Worm (Caenorhabditis elegans): ENCODE measurements around the gene mdmh-35.

The mdmh-35 gene

ce11 chrII:7842053-7842452 lies 13.5 kb downstream of the mdmh-35 start, which contains the start of gene klp-3:
klp-3 (plus strand) TSS chrII:7842353.
- TF ChIP-seq F44E2.7 (GFP tag; IDR thresholded peaks at IDR 0.05), result no peak
- TF ChIP-seq T26A8.4 (GFP tag; IDR thresholded peaks at IDR 0.05), result no peak
- TF ChIP-seq ces-1 (GFP tag; optimal IDR thresholded peaks at IDR 0.05), result no peak
- no peak for TF ChIP-seq nhr-48 (tag; optimal IDR thresholded peaks at IDR 0.05)
- TF ChIP-seq D1046.2 (GFP tag; IDR thresholded peaks at IDR 0.05), result no peak
- TF ChIP-seq cey-2 (tag; optimal IDR thresholded peaks at IDR 0.05; ENCODE audit: borderline replicate concordance, insufficient read depth), result no peak
- no peak for TF ChIP-seq ctbp-1 (GFP tag; IDR thresholded peaks at IDR 0.05)
- TF ChIP-seq nhr-77 (tag; optimal IDR thresholded peaks at IDR 0.05), result no peak
- no peak for TF ChIP-seq nhr-11 (tag; optimal IDR thresholded peaks at IDR 0.05)
- TF ChIP-seq attf-4 (tag; optimal IDR thresholded peaks at IDR 0.05), result no peak
- no peak for TF ChIP-seq unc-62 (GFP tag; optimal IDR thresholded peaks at IDR 0.05 in 1 of 2)
- TF ChIP-seq unc-62 (tag; optimal IDR thresholded peaks at IDR 0.05), result no peak

ce11 chrII:7839703-7840102 lies 15.8 kb downstream of the mdmh-35 start:
- TF ChIP-seq zip-11 (GFP tag; IDR thresholded peaks at IDR 0.05) (no peak), pha-4 (GFP tag; IDR thresholded peaks at IDR 0.05) (no peak), pha-4 (tag; optimal IDR thresholded peaks at IDR 0.05) (no peak), unc-130 (GFP tag; optimal IDR thresholded peaks at IDR 0.05) (no peak), snpc-1.2 (GFP tag; IDR thresholded peaks at IDR 0.05) (no peak), zfp-2 (tag; optimal IDR thresholded peaks at IDR 0.05) (no peak), ZK337.2 (GFP tag; IDR thresholded peaks at IDR 0.05) (no peak), hif-1 (tag; optimal IDR thresholded peaks at IDR 0.05) (no peak), tag-97 (GFP tag; IDR thresholded peaks at IDR 0.05) (no peak), hlh-11 (tag; optimal IDR thresholded peaks at IDR 0.05) (no peak), lin-13 (GFP tag; optimal IDR thresholded peaks at IDR 0.05) (no peak), dmd-9 (GFP tag; IDR thresholded peaks at IDR 0.05) (no peak), fos-1 (tag; optimal IDR thresholded peaks at IDR 0.05) (no peak)

DNA sequence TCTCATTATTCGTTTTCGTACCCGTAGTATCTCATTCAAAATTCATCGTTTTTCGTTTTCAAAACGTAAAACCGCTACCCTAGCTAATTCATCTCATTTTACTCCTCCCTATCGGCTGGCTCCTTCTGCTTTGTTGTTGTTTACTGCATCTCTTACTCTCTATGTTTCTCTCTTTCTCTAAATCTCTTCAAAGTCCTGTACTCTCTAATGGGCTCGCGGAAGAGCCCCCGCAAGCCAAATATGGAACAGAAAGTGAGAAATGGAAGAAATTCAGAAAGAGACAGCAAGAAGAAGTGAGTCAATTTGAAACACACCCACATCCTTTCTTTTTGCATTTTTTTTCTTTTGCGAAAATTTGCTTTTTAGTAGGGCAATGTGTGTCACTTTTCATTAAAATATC lies 16.9 kb downstream of the mdmh-35 start:
- peak in 1 of 2 experiments; percentile 56 for TF ChIP-seq daf-16 (GFP tag; optimal IDR thresholded peaks at IDR 0.05)
- no peak for TF ChIP-seq daf-16 (tag; optimal IDR thresholded peaks at IDR 0.05)
- no peak for TF ChIP-seq F26F4.8 (GFP tag; conservative IDR thresholded peaks at IDR 0.05)
- peak in 1 of 2 experiments; percentile 45 for TF ChIP-seq lsy-2 (tag; optimal IDR thresholded peaks at IDR 0.05)
- TF ChIP-seq mep-1 (tag; optimal IDR thresholded peaks at IDR 0.05), result peak; percentile 10
- peak in 1 of 2 experiments; percentile 28 for TF ChIP-seq mdl-1 (tag; optimal IDR thresholded peaks at IDR 0.05)
- peak; percentile 55; the same call in 1 of the 2 replicates for TF ChIP-seq ceh-20 (GFP tag; IDR thresholded peaks at IDR 0.05)
- TF ChIP-seq vab-7 (GFP tag; IDR thresholded peaks at IDR 0.05), result no peak
- peak; percentile 79 for TF ChIP-seq hmg-1.1 (GFP tag; IDR thresholded peaks at IDR 0.05)
- TF ChIP-seq rbr-2 (tag; optimal IDR thresholded peaks at IDR 0.05), result peak; percentile 32

ce11 chrII:7836613-7837226 lies 18.8 kb downstream of the mdmh-35 start:
- TF ChIP-seq nhr-42 (GFP tag; IDR thresholded peaks at IDR 0.05), result no peak
- TF ChIP-seq aha-1 (tag), result peak; percentile 95
- TF ChIP-seq hif-1 (tag; optimal IDR thresholded peaks at IDR 0.05), result peak in 1 of 2 experiments; percentile 36
- TF ChIP-seq nhr-11 (tag; optimal IDR thresholded peaks at IDR 0.05), result peak; percentile 45
- no peak for TF ChIP-seq ceh-32 (tag; optimal IDR thresholded peaks at IDR 0.05; ENCODE audit: poor library complexity)
- no peak for TF ChIP-seq nhr-111 (GFP tag; optimal IDR thresholded peaks at IDR 0.05)
- TF ChIP-seq nhr-25 (tag; optimal IDR thresholded peaks at IDR 0.05; ENCODE audit: borderline replicate concordance, insufficient read depth), result no peak
- TF ChIP-seq set-16 (GFP tag; IDR thresholded peaks at IDR 0.05), result no peak
- TF ChIP-seq ama-1 (optimal IDR thresholded peaks at IDR 0.05), result no peak
- TF ChIP-seq rbr-2 (tag; optimal IDR thresholded peaks at IDR 0.05), result no peak
- 0 out of 2 replicates have a peak, but pooled peaks have one; percentile 61 for TF ChIP-seq ceh-20 (GFP tag; IDR thresholded peaks at IDR 0.05)
- no peak for TF ChIP-seq dmd-8 (GFP tag; IDR thresholded peaks at IDR 0.05)
- TF ChIP-seq daf-16 (GFP tag; optimal IDR thresholded peaks at IDR 0.05), result peak in 1 of 2 experiments; percentile 96
- no peak for TF ChIP-seq daf-16 (tag; optimal IDR thresholded peaks at IDR 0.05)
- no peak for TF ChIP-seq dpl-1 (GFP tag; optimal IDR thresholded peaks at IDR 0.05)
- no peak for TF ChIP-seq vab-7 (GFP tag; IDR thresholded peaks at IDR 0.05)
- TF ChIP-seq Y75B8A.6 (GFP tag; IDR thresholded peaks at IDR 0.05), result no peak
- TF ChIP-seq lsy-2 (tag; optimal IDR thresholded peaks at IDR 0.05), result peak in 1 of 2 experiments; percentile 44
- no peak for TF ChIP-seq arid-1 (GFP tag; conservative IDR thresholded peaks at IDR 0.05)
- TF ChIP-seq lim-7 (GFP tag; IDR thresholded peaks at IDR 0.05), result no peak

Data from whole organism, L4 larva.